Worm (Caenorhabditis elegans): Measurements from ENCODE around the gene spp-22.

DNA sequence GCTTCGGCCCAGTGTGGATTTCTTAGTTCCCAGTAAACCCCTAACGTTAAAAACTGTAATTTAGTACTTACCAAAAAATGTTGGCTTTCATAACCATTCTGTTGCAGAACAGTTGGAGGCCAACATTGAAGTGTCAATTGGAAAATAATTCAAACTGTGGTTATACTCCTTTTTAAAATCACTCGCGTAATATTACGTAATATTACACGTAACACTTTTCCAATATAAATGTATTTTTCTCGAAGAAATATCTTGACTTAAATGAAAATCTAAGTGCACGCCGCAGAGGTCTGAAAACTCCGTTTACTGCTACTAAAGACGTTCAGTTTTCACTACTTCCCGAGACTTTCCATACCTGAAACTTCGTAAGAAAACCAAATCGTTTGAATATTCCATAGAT is 7.3 kb upstream of the spp-22 start:
- TF ChIP-seq unc-130 (GFP tag; optimal IDR thresholded peaks at IDR 0.05) = no peak
- no peak for TF ChIP-seq him-1 (tag; optimal IDR thresholded peaks at IDR 0.05)
- no peak for TF ChIP-seq dox-1 (GFP tag; IDR thresholded peaks at IDR 0.05)
- no peak for TF ChIP-seq hmg-20 (GFP tag; IDR thresholded peaks at IDR 0.05)
- no peak for TF ChIP-seq pha-4 (tag; optimal IDR thresholded peaks at IDR 0.05)
- TF ChIP-seq efl-1 (GFP tag; optimal IDR thresholded peaks at IDR 0.05) = no peak
- no peak for TF ChIP-seq C06A6.2 (GFP tag; conservative IDR thresholded peaks at IDR 0.05)
- TF ChIP-seq aptf-3 (GFP tag; IDR thresholded peaks at IDR 0.05) = no peak
- TF ChIP-seq akir-1 (GFP tag; optimal IDR thresholded peaks at IDR 0.05) = no peak
- TF ChIP-seq dpl-1 (GFP tag; optimal IDR thresholded peaks at IDR 0.05) = no peak
- TF ChIP-seq ztf-18 (tag; optimal IDR thresholded peaks at IDR 0.05) = no peak
- no peak for TF ChIP-seq repo-1 (tag; optimal IDR thresholded peaks at IDR 0.05)
- TF ChIP-seq nhr-27 (tag; optimal IDR thresholded peaks at IDR 0.05) = no peak
- no peak for TF ChIP-seq F33H1.4 (GFP tag; IDR thresholded peaks at IDR 0.05)

Data from whole organism, young adult.